Worm (Caenorhabditis elegans) whole organism, L1 larva: ENCODE measurements around the gene F35F10.6.

Experiments used
- Y116A8C.19 ChIP-seq: sonication (generic microtip); optimal IDR thresholded peaks from 2 replicates; lab custom pipeline; 2016; ENCODE audit warnings: missing compliant biosample characterization, missing genetic modification characterization, borderline replicate concordance
- aly-2 ChIP-seq: fragments of 150-350 bp; optimal IDR thresholded peaks from 2 replicates; lab custom pipeline; 2014; ENCODE audit warnings: missing biosample characterization, missing genetic modification characterization
- ceh-63 ChIP-seq: fragments of 200-800 bp; sonication (Bioruptor generic); optimal IDR thresholded peaks from 2 replicates; lab custom pipeline; 2018; ENCODE audit warnings: mild to moderate bottlenecking, missing genetic modification characterization, missing compliant biosample characterization
- ceh-8 ChIP-seq: fragments of 200-800 bp; sonication (Bioruptor generic); optimal IDR thresholded peaks from 2 replicates; lab custom pipeline; 2018; ENCODE audit warnings: mild to moderate bottlenecking, missing genetic modification characterization, moderate library complexity, missing compliant biosample characterization
- ces-1 ChIP-seq: fragments of 150-350 bp; optimal IDR thresholded peaks from 2 replicates; lab custom pipeline; 2014; ENCODE audit warnings: missing biosample characterization, missing genetic modification reagents, missing genetic modification characterization
- dsc-1 ChIP-seq: sonication (generic microtip); optimal IDR thresholded peaks from 2 replicates; lab custom pipeline; 2016; ENCODE audit warnings: mild to moderate bottlenecking, missing genetic modification characterization, missing compliant biosample characterization
- efl-1 ChIP-seq, 4 experiments: fragments of 150-350 bp; optimal IDR thresholded peaks in 3 of 4; peaks in 1 of 4; 1 replicate in 1 of 4; 2 replicates in 3 of 4; lab custom pipeline; 2014; ENCODE audit warnings: missing biosample characterization in 2 of 4, missing genetic modification characterization in 2 of 4, missing genetic modification reagents in 2 of 4
- efl-3 ChIP-seq: fragments of 200-800 bp; sonication (Bioruptor generic); optimal IDR thresholded peaks from 2 replicates; lab custom pipeline; 2018; ENCODE audit warnings: mild to moderate bottlenecking, missing genetic modification characterization, missing compliant biosample characterization
- elt-2 ChIP-seq: sonication (generic microtip); optimal IDR thresholded peaks from 2 replicates; lab custom pipeline; 2016; ENCODE audit warnings: missing genetic modification characterization, mild to moderate bottlenecking, inconsistent platforms, missing compliant biosample characterization, missing genetic modification reagents
- ets-5 ChIP-seq: fragments of 200-800 bp; sonication (Bioruptor generic); IDR thresholded peaks from 2 replicates; pipeline ENCODE4 v1.3.6; 2022; ENCODE audit warnings: missing genetic modification characterization, missing compliant biosample characterization
- grh-1 ChIP-seq: fragments of 200-800 bp; sonication (Bioruptor generic); IDR thresholded peaks from 2 replicates; pipeline ENCODE4 v1.3.6; 2022; ENCODE audit warnings: missing genetic modification reagents, missing genetic modification characterization, missing compliant biosample characterization
- irx-1 ChIP-seq: sonication (generic microtip); optimal IDR thresholded peaks from 2 replicates; lab custom pipeline; 2016; ENCODE audit warnings: missing genetic modification characterization, missing compliant biosample characterization
- lin-14 ChIP-seq: fragments of 200-800 bp; sonication (Bioruptor generic); optimal IDR thresholded peaks from 2 replicates; lab custom pipeline; 2018; ENCODE audit warnings: mild to moderate bottlenecking, missing genetic modification characterization, moderate library complexity, missing compliant biosample characterization
- lin-15B ChIP-seq: fragments of 150-350 bp; sonication (generic microtip); optimal IDR thresholded peaks from 3 replicates; lab custom pipeline; 2014; ENCODE audit warnings: missing biosample characterization, missing genetic modification characterization
- lsy-2 ChIP-seq, 2 experiments: fragments of 150-350 bp; optimal IDR thresholded peaks; 2 replicates each; lab custom pipeline; 2014; ENCODE audit warnings: missing biosample characterization in 2 of 2, missing genetic modification characterization in 2 of 2
- mab-9 ChIP-seq: fragments of 200-800 bp; sonication (Bioruptor generic); IDR thresholded peaks from 2 replicates; pipeline ENCODE4 v1.3.6; 2022; ENCODE audit warnings: missing genetic modification reagents, missing genetic modification characterization, missing compliant biosample characterization
- mef-2 ChIP-seq: fragments of 150-350 bp; optimal IDR thresholded peaks from 2 replicates; lab custom pipeline; 2014; ENCODE audit warnings: missing biosample characterization, missing genetic modification characterization
- mep-1 ChIP-seq: fragments of 150-350 bp; optimal IDR thresholded peaks from 2 replicates; lab custom pipeline; 2014; ENCODE audit warnings: missing biosample characterization, missing genetic modification characterization
- nhr-19 ChIP-seq: fragments of 200-800 bp; sonication (Bioruptor generic); conservative IDR thresholded peaks from 2 replicates; pipeline ENCODE4 v1.3.6; 2022; ENCODE audit warnings: missing genetic modification characterization, missing compliant biosample characterization
- nhr-28 ChIP-seq: fragments of 150-350 bp; optimal IDR thresholded peaks from 2 replicates; lab custom pipeline; 2014; ENCODE audit warnings: missing biosample characterization, missing genetic modification characterization
- nhr-85 ChIP-seq: sonication (generic microtip); peaks from one replicate; lab custom pipeline; 2016; ENCODE audit warnings: missing genetic modification characterization, inconsistent platforms, missing compliant biosample characterization
- nhr-90 ChIP-seq: sonication (generic microtip); optimal IDR thresholded peaks from 2 replicates; lab custom pipeline; 2016; ENCODE audit warnings: mild to moderate bottlenecking, missing genetic modification characterization, missing compliant biosample characterization; ENCODE audit not compliant: poor library complexity
- pag-3 ChIP-seq: sonication (generic microtip); optimal IDR thresholded peaks from 2 replicates; lab custom pipeline; 2017; ENCODE audit warnings: missing genetic modification characterization, mild to moderate bottlenecking, missing compliant biosample characterization, antibody characterized with exemption, borderline replicate concordance; ENCODE audit not compliant: insufficient read depth
- snu-23 ChIP-seq: sonication (generic microtip); optimal IDR thresholded peaks from 2 replicates; lab custom pipeline; 2016; ENCODE audit warnings: missing genetic modification characterization, missing compliant biosample characterization
- unc-62 ChIP-seq: fragments of 150-350 bp; optimal IDR thresholded peaks from 2 replicates; lab custom pipeline; 2014; ENCODE audit warnings: missing biosample characterization, missing genetic modification reagents, missing genetic modification characterization
- unc-86 ChIP-seq: sonication (generic microtip); optimal IDR thresholded peaks from 2 replicates; lab custom pipeline; 2016; ENCODE audit warnings: missing genetic modification characterization, missing compliant biosample characterization
- zip-4 ChIP-seq: fragments of 200-800 bp; sonication (Bioruptor generic); optimal IDR thresholded peaks from 2 replicates; lab custom pipeline; 2018; ENCODE audit warnings: mild to moderate bottlenecking, missing genetic modification characterization, moderate library complexity, missing compliant biosample characterization
- ztf-11 ChIP-seq, 2 experiments: sonication (generic microtip); optimal IDR thresholded peaks; 2 replicates each; lab custom pipeline; 2016 to 2017; ENCODE audit warnings: missing genetic modification characterization in 2 of 2, missing biosample characterization in 1 of 2, missing compliant biosample characterization in 1 of 2
- ztf-4 ChIP-seq: fragments of 150-350 bp; optimal IDR thresholded peaks from 2 replicates; lab custom pipeline; 2014; ENCODE audit warnings: missing biosample characterization, missing genetic modification characterization

F35F10.6 gene

ce11 chrV:3242984-3243383, 46.2 kb downstream of the F35F10.6 start, which contains the start of gene gst-23:
Gene gst-23 (plus strand): TSS chrV:3243284.
- TF ChIP-seq lin-14 (GFP tag; lab: Kevin White, UChicago): no peak
- TF ChIP-seq dsc-1 (tag; lab: Kevin White, UChicago): no peak
- no peak for TF ChIP-seq elt-2 (tag; lab: Kevin White, UChicago)
- TF ChIP-seq ztf-4 (tag; lab: Kevin White, UChicago): no peak
- TF ChIP-seq nhr-19 (GFP tag; lab: Robert Waterston, UW): no peak
- TF ChIP-seq snu-23: no peak
- no peak for TF ChIP-seq ces-1
- TF ChIP-seq ceh-8 (GFP tag; lab: Kevin White, UChicago): no peak
- no peak for TF ChIP-seq nhr-90
- no peak for TF ChIP-seq aly-2 (tag; lab: Kevin White, UChicago)
- no peak for TF ChIP-seq unc-62 (GFP tag; lab: Kevin White, UChicago)
- no peak for TF ChIP-seq pag-3
- TF ChIP-seq unc-86 (tag; lab: Kevin White, UChicago): no peak
- no peak for TF ChIP-seq zip-4 (GFP tag; lab: Kevin White, UChicago)
- no peak for TF ChIP-seq grh-1 (GFP tag; lab: Robert Waterston, UW)
- TF ChIP-seq ceh-63 (GFP tag; lab: Kevin White, UChicago): no peak
- TF ChIP-seq mab-9 (GFP tag; lab: Robert Waterston, UW): no peak

- TF ChIP-seq efl-3 (GFP tag; lab: Kevin White, UChicago) (no peak), mef-2 (tag; lab: Kevin White, UChicago) (no peak), mep-1 (tag; lab: Kevin White, UChicago) (no peak), ets-5 (GFP tag; lab: Robert Waterston, UW) (no peak), efl-1 (optimal IDR thresholded peaks at IDR 0.05; lab: Kevin White, UChicago) (no peak), efl-1 (GFP tag; optimal IDR thresholded peaks at IDR 0.05 in 1 of 2; lab: Kevin White, UChicago) (no peak), elt-2 (tag; lab: Kevin White, UChicago) (no peak), Y116A8C.19 (tag; lab: Kevin White, UChicago) (no peak), irx-1 (tag; lab: Kevin White, UChicago) (no peak), nhr-85 (no peak), ztf-11 (tag; optimal IDR thresholded peaks at IDR 0.05; lab: Kevin White, UChicago) (no peak), lin-14 (GFP tag; lab: Kevin White, UChicago) (no peak), lsy-2 (tag; optimal IDR thresholded peaks at IDR 0.05; lab: Kevin White, UChicago) (no peak), lin-15B (tag; lab: Kevin White, UChicago) (no peak), nhr-28 (tag; lab: Kevin White, UChicago) (no peak)
Measured at ce11 chrV:3241175-3241574, 48.0 kb downstream of the F35F10.6 start, which contains the start of gene srj-11. Gene srj-11 (plus strand): TSS chrV:3241424.
